Fruit fly (Drosophila melanogaster) whole organism, embryonic: ENCODE measurements around the gene IntS10.

Experiments
- Aef1 ChIP-seq: fragments of 200-800 bp; sonication (Bioruptor generic); IDR thresholded peaks from 3 replicates; pipeline ENCODE4 v1.3.6; 2022; ENCODE audit warnings: missing biosample characterization, missing genetic modification characterization
- Atf6 ChIP-seq: fragments of 200-800 bp; sonication (Bioruptor generic); IDR thresholded peaks from 2 replicates; pipeline ENCODE4 v1.3.6; 2022; ENCODE audit warnings: missing biosample characterization, missing genetic modification characterization
- CG10979 ChIP-seq: fragments of 200-800 bp; sonication (Bioruptor generic); optimal IDR thresholded peaks from 2 replicates; lab custom pipeline; 2018; ENCODE audit warnings: missing biosample characterization, mild to moderate bottlenecking, missing genetic modification characterization, moderate library complexity
- CG11398 ChIP-seq: fragments of 200-800 bp; sonication (Bioruptor generic); optimal IDR thresholded peaks from 2 replicates; lab custom pipeline; 2016; ENCODE audit warnings: missing biosample characterization, missing genetic modification characterization
- CG14441 ChIP-seq: fragments of 200-800 bp; sonication (Bioruptor generic); IDR thresholded peaks from 2 replicates; pipeline ENCODE4 v1.3.6; 2022; ENCODE audit warnings: missing biosample characterization, missing genetic modification characterization
- CG15011 ChIP-seq: fragments of 200-800 bp; sonication (Bioruptor generic); optimal IDR thresholded peaks from 3 replicates; lab custom pipeline; 2018; ENCODE audit warnings: missing biosample characterization, mild to moderate bottlenecking, missing genetic modification characterization
- CG1529 ChIP-seq: fragments of 200-800 bp; sonication (Bioruptor generic); optimal IDR thresholded peaks from 3 replicates; lab custom pipeline; 2018; ENCODE audit warnings: missing biosample characterization, missing genetic modification characterization
- CG15479 ChIP-seq: fragments of 200-800 bp; sonication (Bioruptor generic); optimal IDR thresholded peaks from 3 replicates; lab custom pipeline; 2019; ENCODE audit warnings: missing biosample characterization, mild to moderate bottlenecking, missing genetic modification characterization, moderate library complexity
- CG1603 ChIP-seq: fragments of 200-800 bp; sonication (Bioruptor generic); optimal IDR thresholded peaks from 2 replicates; lab custom pipeline; 2019; ENCODE audit warnings: missing biosample characterization, mild to moderate bottlenecking, missing genetic modification characterization, moderate library complexity
- CG17186 ChIP-seq: fragments of 200-800 bp; sonication (Bioruptor generic); optimal IDR thresholded peaks from 3 replicates; lab custom pipeline; 2017; ENCODE audit warnings: missing biosample characterization, missing genetic modification reagents, missing genetic modification characterization
- CG18011 ChIP-seq: fragments of 200-800 bp; sonication (Bioruptor generic); optimal IDR thresholded peaks from 2 replicates; lab custom pipeline; 2017; ENCODE audit warnings: missing biosample characterization, missing genetic modification characterization, mild to moderate bottlenecking, moderate library complexity, missing genotype
- CG30403 ChIP-seq: fragments of 200-800 bp; sonication (Bioruptor generic); optimal IDR thresholded peaks from 3 replicates; lab custom pipeline; 2016; ENCODE audit warnings: missing biosample characterization, missing genetic modification characterization
- CG31388 ChIP-seq: fragments of 200-800 bp; sonication (Bioruptor generic); optimal IDR thresholded peaks from 2 replicates; lab custom pipeline; 2016; ENCODE audit warnings: missing biosample characterization, missing genetic modification characterization
- CG3163 ChIP-seq: fragments of 200-800 bp; sonication (Bioruptor generic); optimal IDR thresholded peaks from 3 replicates; lab custom pipeline; 2016; ENCODE audit warnings: missing biosample characterization, missing genetic modification characterization
- CG4360 ChIP-seq: fragments of 200-800 bp; sonication (Bioruptor generic); IDR thresholded peaks from 2 replicates; pipeline ENCODE4 v1.3.6; 2022; ENCODE audit warnings: missing biosample characterization, missing genetic modification characterization
- CG5953 ChIP-seq: fragments of 200-800 bp; sonication (Bioruptor generic); IDR thresholded peaks from 2 replicates; pipeline ENCODE4 v1.3.6; 2022; ENCODE audit warnings: missing biosample characterization, missing genetic modification characterization
- CG6254 ChIP-seq: fragments of 200-800 bp; sonication (Bioruptor generic); optimal IDR thresholded peaks from 3 replicates; lab custom pipeline; 2017; ENCODE audit warnings: mild to moderate bottlenecking, missing biosample characterization, missing genetic modification reagents, missing genetic modification characterization
- CG7556 ChIP-seq: fragments of 200-800 bp; sonication (Bioruptor generic); optimal IDR thresholded peaks from 2 replicates; lab custom pipeline; 2017; ENCODE audit warnings: missing biosample characterization, mild to moderate bottlenecking, missing genetic modification characterization
- CG7839 ChIP-seq: fragments of 200-800 bp; sonication (Bioruptor generic); optimal IDR thresholded peaks from 3 replicates; lab custom pipeline; 2018; ENCODE audit warnings: missing biosample characterization, mild to moderate bottlenecking, missing genetic modification characterization, moderate library complexity
- CrebB ChIP-seq: fragments of 200-800 bp; sonication (Bioruptor generic); optimal IDR thresholded peaks from 3 replicates; lab custom pipeline; 2018; ENCODE audit warnings: missing biosample characterization, mild to moderate bottlenecking, missing genetic modification characterization
- D ChIP-seq, 2 experiments: fragments of 200-800 bp in 1 of 2; fragments of >200 bp in 1 of 2; sonication (Bioruptor generic) in 1 of 2; optimal IDR thresholded peaks; 2 replicates in 1 of 2; 3 replicates in 1 of 2; lab custom pipeline; 2017; ENCODE audit warnings: mild to moderate bottlenecking in 1 of 2, missing biosample characterization in 1 of 2, missing genetic modification characterization in 1 of 2, missing genetic modification reagents in 1 of 2
- E2f1 ChIP-seq: fragments of 200-800 bp; sonication (Bioruptor generic); IDR thresholded peaks from 2 replicates; pipeline ENCODE4 v1.3.6; 2022; ENCODE audit warnings: missing biosample characterization, missing genetic modification characterization
- ERR ChIP-seq: fragments of 200-800 bp; sonication (Bioruptor generic); optimal IDR thresholded peaks from 2 replicates; lab custom pipeline; 2016; ENCODE audit warnings: missing biosample characterization, missing genetic modification characterization
- GATAe ChIP-seq: fragments of 200-800 bp; sonication (Bioruptor generic); conservative IDR thresholded peaks from 2 replicates; pipeline ENCODE4 v1.3.6; 2022; ENCODE audit warnings: missing biosample characterization, missing genetic modification characterization
- Hand ChIP-seq: fragments of 200-800 bp; sonication (Bioruptor generic); optimal IDR thresholded peaks from 2 replicates; lab custom pipeline; 2017; ENCODE audit warnings: mild to moderate bottlenecking, missing biosample characterization, missing genetic modification reagents, missing genetic modification characterization
- Lhr ChIP-seq: fragments of 200-800 bp; sonication (Bioruptor generic); optimal IDR thresholded peaks from 3 replicates; lab custom pipeline; 2017; ENCODE audit warnings: mild to moderate bottlenecking, missing biosample characterization, missing genetic modification reagents, missing genetic modification characterization
- Lpt ChIP-seq: fragments of >200 bp; optimal IDR thresholded peaks from 2 replicates; lab custom pipeline; 2018; ENCODE audit warnings: missing biosample characterization, missing genetic modification characterization
- Meics ChIP-seq: fragments of 200-800 bp; sonication (Bioruptor generic); optimal IDR thresholded peaks from 2 replicates; lab custom pipeline; 2017; ENCODE audit warnings: missing biosample characterization, mild to moderate bottlenecking, missing genetic modification characterization
- Pdp1 ChIP-seq, 2 experiments: fragments of 200-800 bp; sonication (Bioruptor generic); optimal IDR thresholded peaks; 3 replicates each; lab custom pipeline; 2016; ENCODE audit warnings: missing biosample characterization in 2 of 2, missing genetic modification characterization in 2 of 2, mild to moderate bottlenecking in 1 of 2, moderate library complexity in 1 of 2
- Usf ChIP-seq: fragments of 200-800 bp; sonication (Bioruptor generic); optimal IDR thresholded peaks from 2 replicates; lab custom pipeline; 2017; ENCODE audit warnings: missing genotype, missing biosample characterization, missing genetic modification characterization
- bsh ChIP-seq, 2 experiments: fragments of 200-800 bp; sonication (Bioruptor generic); optimal IDR thresholded peaks; 2 replicates each; lab custom pipeline; 2017 to 2018; ENCODE audit warnings: mild to moderate bottlenecking in 2 of 2, missing biosample characterization in 2 of 2, missing genetic modification characterization in 2 of 2, moderate library complexity in 1 of 2
- dysf ChIP-seq: fragments of 200-800 bp; sonication (Bioruptor generic); IDR thresholded peaks from 3 replicates; pipeline ENCODE4 v1.3.6; 2022; ENCODE audit warnings: missing biosample characterization, missing genetic modification characterization
- fd102C ChIP-seq: fragments of 200-800 bp; sonication (Bioruptor generic); optimal IDR thresholded peaks from 2 replicates; lab custom pipeline; 2018; ENCODE audit warnings: missing biosample characterization, mild to moderate bottlenecking, missing genetic modification characterization, moderate library complexity
- fd64A ChIP-seq: fragments of 200-800 bp; sonication (Bioruptor generic); optimal IDR thresholded peaks from 3 replicates; lab custom pipeline; 2018; ENCODE audit warnings: missing biosample characterization, mild to moderate bottlenecking, missing genetic modification characterization
- fd96Cb ChIP-seq: fragments of 200-800 bp; sonication (Bioruptor generic); optimal IDR thresholded peaks from 2 replicates; lab custom pipeline; 2018; ENCODE audit warnings: missing biosample characterization, mild to moderate bottlenecking, missing genetic modification characterization, moderate library complexity
- gce ChIP-seq: fragments of 200-800 bp; sonication (Bioruptor generic); IDR thresholded peaks from 3 replicates; pipeline ENCODE4 v1.3.6; 2022; ENCODE audit warnings: missing biosample characterization, missing genetic modification characterization
- kni ChIP-seq: fragments of 200-800 bp; sonication (Bioruptor generic); optimal IDR thresholded peaks from 3 replicates; lab custom pipeline; 2017; ENCODE audit warnings: mild to moderate bottlenecking, missing biosample characterization, missing genetic modification reagents, missing genetic modification characterization
- knrl ChIP-seq: fragments of 200-800 bp; sonication (Bioruptor generic); IDR thresholded peaks from 3 replicates; pipeline ENCODE4 v1.3.6; 2022; ENCODE audit warnings: missing biosample characterization, missing genetic modification characterization; ENCODE audit not compliant: partially characterized antibody
- nau ChIP-seq: fragments of 200-800 bp; sonication (Bioruptor generic); optimal IDR thresholded peaks from 3 replicates; lab custom pipeline; 2017; ENCODE audit warnings: missing biosample characterization, mild to moderate bottlenecking, missing genetic modification characterization, missing genetic modification reagents
- oc ChIP-seq: fragments of 200-800 bp; sonication (Bioruptor generic); optimal IDR thresholded peaks from 2 replicates; lab custom pipeline; 2018; ENCODE audit warnings: missing biosample characterization, mild to moderate bottlenecking, missing genetic modification characterization, moderate library complexity
- pita ChIP-seq: fragments of 200-800 bp; sonication (Bioruptor generic); optimal IDR thresholded peaks from 2 replicates; lab custom pipeline; 2017; ENCODE audit warnings: missing biosample characterization, mild to moderate bottlenecking, missing genetic modification characterization
- repo ChIP-seq: fragments of 200-800 bp; sonication (Bioruptor generic); optimal IDR thresholded peaks from 2 replicates; lab custom pipeline; 2016; ENCODE audit warnings: missing biosample characterization, missing genetic modification characterization
- rib ChIP-seq: fragments of 200-800 bp; sonication (Bioruptor generic); IDR thresholded peaks from 2 replicates; pipeline ENCODE4 v1.3.6; 2022; ENCODE audit warnings: missing biosample characterization, missing genetic modification characterization
- stc ChIP-seq: fragments of 200-800 bp; sonication (Bioruptor generic); IDR thresholded peaks from 2 replicates; pipeline ENCODE4 v1.3.6; 2022; ENCODE audit warnings: missing biosample characterization, missing genetic modification characterization
- tin ChIP-seq: fragments of 200-800 bp; sonication (Bioruptor generic); optimal IDR thresholded peaks from 3 replicates; lab custom pipeline; 2016; ENCODE audit warnings: missing biosample characterization, missing genetic modification characterization
- tna ChIP-seq: fragments of 200-800 bp; sonication (Bioruptor generic); IDR thresholded peaks from 2 replicates; pipeline ENCODE4 v1.3.6; 2022; ENCODE audit warnings: missing biosample characterization, missing genetic modification characterization; ENCODE audit not compliant: partially characterized antibody
- tx ChIP-seq: fragments of 200-800 bp; sonication (Bioruptor generic); optimal IDR thresholded peaks from 2 replicates; lab custom pipeline; 2016; ENCODE audit warnings: missing biosample characterization, missing genetic modification characterization
- z ChIP-seq: fragments of 200-800 bp; sonication (Bioruptor generic); IDR thresholded peaks from 3 replicates; pipeline ENCODE4 v1.3.6; 2022; ENCODE audit warnings: missing biosample characterization, missing genetic modification characterization
- zen2 ChIP-seq: fragments of 200-800 bp; sonication (Bioruptor generic); IDR thresholded peaks from 3 replicates; pipeline ENCODE4 v1.3.6; 2022; ENCODE audit warnings: missing biosample characterization, missing genetic modification characterization; ENCODE audit not compliant: partially characterized antibody

IntS10 gene

dm6 chr3L:3788790-3789421, 17.6 kb upstream of the IntS10 start (continued):
- TF ChIP-seq kni (GFP tag; lab: Kevin White, UChicago), result no peak
- peak; percentile 31 for TF ChIP-seq CG7556 (GFP tag; lab: Kevin White, UChicago)
- TF ChIP-seq CG17186 (GFP tag; lab: Kevin White, UChicago), result no peak
- no peak for TF ChIP-seq Pdp1 (GFP tag; optimal IDR thresholded peaks at IDR 0.05; lab: Kevin White, UChicago)
- no peak for TF ChIP-seq pita (GFP tag; lab: Kevin White, UChicago)
- no peak for TF ChIP-seq zen2
- TF ChIP-seq D (optimal IDR thresholded peaks at IDR 0.05; lab: Kevin White, UChicago), result no peak
- TF ChIP-seq D (GFP tag; optimal IDR thresholded peaks at IDR 0.05; lab: Kevin White, UChicago), result peak; percentile 1
- no peak for TF ChIP-seq tin (GFP tag; lab: Kevin White, UChicago)
- TF ChIP-seq CG11398 (GFP tag; lab: Kevin White, UChicago), result no peak
- TF ChIP-seq fd96Cb (tag; lab: Kevin White, UChicago), result no peak
- TF ChIP-seq Lhr, result no peak
- no peak for TF ChIP-seq repo (GFP tag; lab: Kevin White, UChicago)
- TF ChIP-seq CG30403 (GFP tag; lab: Kevin White, UChicago), result no peak
- TF ChIP-seq CG15479 (GFP tag; lab: Kevin White, UChicago), result no peak
- no peak for TF ChIP-seq GATAe (GFP tag; lab: Robert Waterston, UW)
- no peak for TF ChIP-seq E2f1
- no peak for TF ChIP-seq nau
- TF ChIP-seq z (GFP tag; lab: Robert Waterston, UW), result no peak
- TF ChIP-seq dysf (GFP tag; lab: Robert Waterston, UW), result 0 out of 3 replicates have a peak, but pooled peaks have one; percentile 49
- TF ChIP-seq rib (GFP tag; lab: Robert Waterston, UW), result no peak
- TF ChIP-seq fd102C (GFP tag; lab: Kevin White, UChicago), result no peak
- no peak for TF ChIP-seq CG31388 (GFP tag; lab: Kevin White, UChicago)
- TF ChIP-seq Atf6 (GFP tag; lab: Robert Waterston, UW), result no peak
- no peak for TF ChIP-seq CG15011
- peak; percentile 79 for TF ChIP-seq knrl (GFP tag; lab: Robert Waterston, UW)
- TF ChIP-seq tna, result peak; percentile 65
- no peak for TF ChIP-seq CG14441 (GFP tag; lab: Robert Waterston, UW)
- no peak for TF ChIP-seq gce (GFP tag; lab: Robert Waterston, UW)
- no peak for TF ChIP-seq CG1529 (GFP tag; lab: Kevin White, UChicago)
- TF ChIP-seq fd64A (GFP tag; lab: Kevin White, UChicago), result no peak
- TF ChIP-seq CG3163 (GFP tag; lab: Kevin White, UChicago), result peak; percentile 64
- no peak for TF ChIP-seq Usf (GFP tag; lab: Kevin White, UChicago)
- no peak for TF ChIP-seq CG5953 (GFP tag; lab: Robert Waterston, UW)
- TF ChIP-seq Meics, result peak; percentile 14
- TF ChIP-seq CG7839, result peak; percentile 43
- peak; percentile 27 for TF ChIP-seq CG10979 (tag; lab: Kevin White, UChicago)
- TF ChIP-seq CG1603 (tag; lab: Kevin White, UChicago), result peak; percentile 31
- no peak for TF ChIP-seq CG18011 (GFP tag; lab: Kevin White, UChicago)
- TF ChIP-seq Hand (GFP tag; lab: Kevin White, UChicago), result no peak
- TF ChIP-seq tx (GFP tag; lab: Kevin White, UChicago), result no peak
- peak in 1 of 2 experiments; percentile 40 for TF ChIP-seq bsh (GFP tag; optimal IDR thresholded peaks at IDR 0.05; lab: Kevin White, UChicago)
- TF ChIP-seq oc (tag; lab: Kevin White, UChicago), result no peak
- peak; percentile 21 for TF ChIP-seq CG6254
- peak; percentile 39 for TF ChIP-seq CrebB (tag; lab: Kevin White, UChicago)
- peak; percentile 52; the same call in 1 of the 2 replicates for TF ChIP-seq CG4360 (GFP tag; lab: Robert Waterston, UW)
- TF ChIP-seq ERR (GFP tag; lab: Kevin White, UChicago), result no peak
- 0 out of 2 replicates have a peak, but pooled peaks have one; percentile 33 for TF ChIP-seq stc
- TF ChIP-seq Aef1 (GFP tag; lab: Robert Waterston, UW), result no peak
- TF ChIP-seq Lpt (GFP tag; lab: Kevin White, UChicago), result no peak
